Fruit fly (Drosophila melanogaster): ENCODE data around the gene CG14864.
A peak's percentile ranks its signal among the peaks of the same experiment; 100 is the strongest.

Gene CG14864

DNA sequence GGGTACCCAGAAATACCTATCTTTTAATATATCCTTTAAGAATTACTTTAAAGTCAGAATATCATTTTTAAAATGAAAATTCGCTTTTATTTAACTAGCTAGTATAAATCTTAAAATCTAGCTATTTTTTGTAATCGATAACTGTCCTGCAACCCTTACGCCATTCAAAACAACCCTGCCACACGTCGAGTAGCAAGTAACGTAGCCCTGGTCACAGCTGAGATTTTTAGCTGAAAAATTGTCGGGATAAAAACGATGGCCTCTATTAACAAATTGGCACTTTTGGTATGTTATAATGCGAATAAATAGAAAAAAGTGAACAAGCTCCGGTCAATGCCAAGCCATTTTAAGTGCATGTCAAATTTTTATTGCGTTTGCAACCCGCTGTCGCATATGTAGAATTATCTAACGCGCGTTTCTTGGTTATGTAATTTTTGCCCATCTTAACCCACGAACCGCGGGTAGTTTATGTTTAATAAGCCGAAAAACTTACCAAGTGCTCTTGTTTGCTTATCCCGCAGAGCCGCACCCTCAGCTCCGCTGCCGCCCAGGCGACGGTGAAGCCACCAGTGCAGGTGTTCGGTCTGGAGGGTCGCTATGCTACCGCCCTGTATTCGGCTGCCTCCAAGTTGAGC lies 2.8 kb downstream of the CG14864 start, which contains the start of gene ATPsynO (continued):
- TF ChIP-seq CG9437 (GFP tag; optimal IDR thresholded peaks at IDR 0.05), result no peak
- peak; percentile 17; the same call in 1 of the 2 replicates for TF ChIP-seq CG3847 (GFP tag; IDR thresholded peaks at IDR 0.05)
- peak; percentile 18; the same call in 1 of the 2 replicates for TF ChIP-seq CG42726 (GFP tag; IDR thresholded peaks at IDR 0.05; ENCODE audit: partially characterized antibody)
- peak; percentile 8 for TF ChIP-seq vfl (GFP tag; optimal IDR thresholded peaks at IDR 0.05)
- peak; percentile 18; the same call in 1 of the 2 replicates for TF ChIP-seq vvl (GFP tag; IDR thresholded peaks at IDR 0.05)
- no peak for TF ChIP-seq CG3065 (GFP tag; optimal IDR thresholded peaks at IDR 0.05)
- peak; percentile 22; the same call in 1 of the 2 replicates for TF ChIP-seq CG9932 (GFP tag; IDR thresholded peaks at IDR 0.05)
- TF ChIP-seq Dp (GFP tag; optimal IDR thresholded peaks at IDR 0.05), result peak; percentile 52
- no peak for TF ChIP-seq CG3726 (GFP tag; IDR thresholded peaks at IDR 0.05)
- no peak for TF ChIP-seq tgo (GFP tag; IDR thresholded peaks at IDR 0.05)
- TF ChIP-seq Antp (GFP tag; optimal IDR thresholded peaks at IDR 0.05), result no peak
- no peak for TF ChIP-seq Sox102F (GFP tag; optimal IDR thresholded peaks at IDR 0.05)
- no peak for TF ChIP-seq HmgD (GFP tag; optimal IDR thresholded peaks at IDR 0.05)
- no peak; the same call in 1 of the 2 replicates for TF ChIP-seq CG31441 (GFP tag; IDR thresholded peaks at IDR 0.05)
- no peak for TF ChIP-seq fd64A (GFP tag; optimal IDR thresholded peaks at IDR 0.05)
- no peak for TF ChIP-seq CG10565 (GFP tag; optimal IDR thresholded peaks at IDR 0.05)
- peak; percentile 32 for TF ChIP-seq CG18262 (tag; optimal IDR thresholded peaks at IDR 0.05)
- no peak for TF ChIP-seq CG6813 (GFP tag; optimal IDR thresholded peaks at IDR 0.05)
- no peak for TF ChIP-seq exex (tag; optimal IDR thresholded peaks at IDR 0.05)
- no peak for TF ChIP-seq ERR (GFP tag; optimal IDR thresholded peaks at IDR 0.05)
- no peak for TF ChIP-seq CG1024 (GFP tag; IDR thresholded peaks at IDR 0.05)
- TF ChIP-seq dm (GFP tag; optimal IDR thresholded peaks at IDR 0.05), result peak; percentile 57
- peak; percentile 62 for TF ChIP-seq CG12391 (tag; optimal IDR thresholded peaks at IDR 0.05)
- no peak for TF ChIP-seq CG7839 (tag; optimal IDR thresholded peaks at IDR 0.05)
- TF ChIP-seq ham (GFP tag; IDR thresholded peaks at IDR 0.05), result no peak
- peak; percentile 64 for TF ChIP-seq Sry-δ (GFP tag; optimal IDR thresholded peaks at IDR 0.05)
- no peak for TF ChIP-seq TFAM (GFP tag; optimal IDR thresholded peaks at IDR 0.05)
- TF ChIP-seq Fer3 (tag; optimal IDR thresholded peaks at IDR 0.05), result peak; percentile 23
- TF ChIP-seq twi (tag; optimal IDR thresholded peaks at IDR 0.05), result no peak
- TF ChIP-seq tll (GFP tag; optimal IDR thresholded peaks at IDR 0.05), result peak in 1 of 2 experiments; percentile 13
- peak; percentile 89 for TF ChIP-seq Med (GFP tag)
- no peak for TF ChIP-seq CG4730 (GFP tag; IDR thresholded peaks at IDR 0.05)
- no peak for TF ChIP-seq CG6765 (GFP tag; optimal IDR thresholded peaks at IDR 0.05)
- no peak for TF ChIP-seq CG10321 (GFP tag; IDR thresholded peaks at IDR 0.05)
- no peak for TF ChIP-seq tx (GFP tag; optimal IDR thresholded peaks at IDR 0.05)
- TF ChIP-seq pros (GFP tag; optimal IDR thresholded peaks at IDR 0.05), result no peak
- TF ChIP-seq Nf-YB (GFP tag; optimal IDR thresholded peaks at IDR 0.05), result peak; percentile 5
- TF ChIP-seq CG12104 (GFP tag; optimal IDR thresholded peaks at IDR 0.05), result no peak
- TF ChIP-seq lilli (GFP tag; optimal IDR thresholded peaks at IDR 0.05), result peak; percentile 48
- TF ChIP-seq Dref (GFP tag; IDR thresholded peaks at IDR 0.05), result peak; percentile 85
- no peak for TF ChIP-seq Dip3 (GFP tag; optimal IDR thresholded peaks at IDR 0.05)
- no peak for TF ChIP-seq CG5180 (GFP tag; optimal IDR thresholded peaks at IDR 0.05)
- TF ChIP-seq CG4820 (GFP tag; optimal IDR thresholded peaks at IDR 0.05), result no peak
- peak; percentile 6; the same call in 1 of the 3 replicates for TF ChIP-seq Opbp (GFP tag; IDR thresholded peaks at IDR 0.05; ENCODE audit: partially characterized antibody)
- no peak for TF ChIP-seq CG8290 (GFP tag; optimal IDR thresholded peaks at IDR 0.05)
- no peak for TF ChIP-seq CG8290 (tag; optimal IDR thresholded peaks at IDR 0.05)
- no peak for TF ChIP-seq gce (GFP tag; IDR thresholded peaks at IDR 0.05)
- no peak for TF ChIP-seq CG14050 (GFP tag; IDR thresholded peaks at IDR 0.05)
- no peak for TF ChIP-seq CG8089 (GFP tag; optimal IDR thresholded peaks at IDR 0.05)
- TF ChIP-seq lbe (GFP tag; optimal IDR thresholded peaks at IDR 0.05), result peak; percentile 0
- TF ChIP-seq zf30C (GFP tag; optimal IDR thresholded peaks at IDR 0.05), result no peak

Measured in whole organism, embryonic.